Worm (Caenorhabditis elegans): ENCODE results near the gene W07A12.8.
A peak's percentile ranks its signal among the peaks of the same experiment; 100 is the strongest.

Gene W07A12.8

DNA sequence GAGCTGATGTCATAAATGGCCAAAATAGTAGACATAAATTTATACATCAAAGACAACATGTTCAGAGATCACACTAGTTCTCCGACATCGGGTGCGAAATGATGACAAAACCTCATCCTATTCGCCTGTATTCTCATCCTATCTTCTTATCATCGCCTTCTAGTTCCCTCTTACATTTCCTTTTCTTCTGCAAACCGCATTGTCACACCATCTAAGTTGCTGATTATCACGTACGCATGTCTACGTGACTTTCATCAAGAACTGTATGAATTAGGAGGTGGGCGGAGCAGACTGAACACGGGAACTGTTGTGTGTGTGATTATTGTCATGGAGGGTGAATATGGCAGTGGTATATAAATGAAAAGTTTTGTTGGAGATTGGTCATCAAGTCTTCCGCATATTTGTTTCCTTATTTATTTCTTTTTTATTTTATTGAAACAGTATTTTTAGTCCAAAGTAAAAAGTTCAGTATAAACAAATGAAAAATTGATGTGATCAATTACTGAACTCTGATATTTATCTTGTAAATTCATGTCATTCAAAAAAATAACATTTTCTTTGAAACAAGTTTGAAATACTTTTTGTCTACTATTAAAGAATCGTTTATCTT is 5.3 kb downstream of the W07A12.8 start:
- TF ChIP-seq drap-1 (GFP tag; optimal IDR thresholded peaks at IDR 0.05) (no peak), flh-1 (GFP tag; optimal IDR thresholded peaks at IDR 0.05) (no peak), elt-3 (tag; optimal IDR thresholded peaks at IDR 0.05) (peak; percentile 71)

DNA sequence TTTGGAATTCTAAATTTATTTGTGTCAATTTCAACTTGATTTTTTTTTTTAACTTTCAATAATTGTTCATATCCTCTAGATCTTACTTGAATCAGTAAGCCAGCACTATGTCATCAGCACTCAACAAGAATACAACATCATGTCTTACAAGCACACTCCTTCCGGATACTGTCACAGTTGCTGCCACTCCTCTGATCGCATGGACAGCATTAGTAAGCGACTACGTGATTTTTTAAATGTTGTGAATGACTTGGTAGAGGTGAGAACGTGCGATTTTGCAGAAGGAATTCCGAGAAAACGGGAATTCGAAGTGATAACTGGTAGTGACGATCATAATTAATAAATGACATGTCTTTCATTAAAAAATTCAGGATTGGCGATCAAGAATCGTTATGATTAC is 7.6 kb downstream of the W07A12.8 start, which contains the start of gene oac-54:
Gene oac-54 (plus strand): TSS at position 83 of the 400 bp plus-strand sequence.
- no peak for TF ChIP-seq snpc-4 (tag; optimal IDR thresholded peaks at IDR 0.05)
- no peak for TF ChIP-seq zip-8 (tag; optimal IDR thresholded peaks at IDR 0.05)
- no peak for TF ChIP-seq blmp-1 (tag; optimal IDR thresholded peaks at IDR 0.05)
- no peak for TF ChIP-seq lin-32 (GFP tag; optimal IDR thresholded peaks at IDR 0.05)
- no peak for TF ChIP-seq mls-2 (tag; optimal IDR thresholded peaks at IDR 0.05)
- TF ChIP-seq mab-5 (tag; optimal IDR thresholded peaks at IDR 0.05): no peak
- TF ChIP-seq nhr-28 (tag; optimal IDR thresholded peaks at IDR 0.05): no peak
- TF ChIP-seq sem-2 (GFP tag; optimal IDR thresholded peaks at IDR 0.05): no peak
- no peak for TF ChIP-seq ztf-11 (tag; optimal IDR thresholded peaks at IDR 0.05)
- no peak for TF ChIP-seq unc-120 (tag; optimal IDR thresholded peaks at IDR 0.05; ENCODE audit: poor library complexity, severe bottlenecking)
- TF ChIP-seq drap-1 (GFP tag; optimal IDR thresholded peaks at IDR 0.05): no peak

DNA sequence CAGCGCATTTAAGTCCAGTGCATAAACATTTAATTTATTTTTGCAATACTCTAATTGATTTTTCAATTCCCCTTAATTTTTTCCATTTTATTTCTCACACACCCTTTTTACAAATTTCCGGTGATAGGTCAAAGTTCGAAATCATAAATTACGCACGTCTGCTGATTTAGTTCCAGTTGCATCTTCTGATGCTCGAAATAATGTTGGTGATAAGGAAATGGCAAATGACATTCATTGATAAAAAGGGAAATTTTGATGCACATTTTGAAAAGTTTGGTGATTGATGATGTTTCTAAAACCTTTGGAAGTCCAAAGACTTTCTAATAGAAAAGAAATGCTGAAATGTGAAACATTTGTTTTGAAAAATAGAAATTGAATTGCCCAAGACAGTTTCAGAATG is 8.5 kb downstream of the W07A12.8 start:
- no peak for TF ChIP-seq elt-1 (tag; optimal IDR thresholded peaks at IDR 0.05; ENCODE audit: borderline replicate concordance, insufficient read depth)
- no peak for TF ChIP-seq tbx-8 (GFP tag; optimal IDR thresholded peaks at IDR 0.05)
- TF ChIP-seq ces-1 (GFP tag; optimal IDR thresholded peaks at IDR 0.05): no peak
- TF ChIP-seq snpc-4 (tag; optimal IDR thresholded peaks at IDR 0.05): no peak
- TF ChIP-seq ceh-83 (GFP tag; optimal IDR thresholded peaks at IDR 0.05): no peak
- no peak for TF ChIP-seq cnd-1 (tag; optimal IDR thresholded peaks at IDR 0.05)
- no peak for TF ChIP-seq mab-5 (tag; optimal IDR thresholded peaks at IDR 0.05)
- TF ChIP-seq ztf-11 (tag; optimal IDR thresholded peaks at IDR 0.05): no peak
- no peak for TF ChIP-seq blmp-1 (tag; optimal IDR thresholded peaks at IDR 0.05)
- TF ChIP-seq sem-2 (GFP tag; optimal IDR thresholded peaks at IDR 0.05): no peak
- no peak for TF ChIP-seq flh-1 (GFP tag; optimal IDR thresholded peaks at IDR 0.05)
- TF ChIP-seq ceh-39 (tag; optimal IDR thresholded peaks at IDR 0.05): no peak
- TF ChIP-seq hlh-1 (tag; optimal IDR thresholded peaks at IDR 0.05): no peak
- TF ChIP-seq nhr-237 (tag; optimal IDR thresholded peaks at IDR 0.05): no peak
- no peak for TF ChIP-seq unc-62 (GFP tag; optimal IDR thresholded peaks at IDR 0.05)
- TF ChIP-seq lin-32 (GFP tag; optimal IDR thresholded peaks at IDR 0.05): no peak
- TF ChIP-seq lsy-2 (tag; optimal IDR thresholded peaks at IDR 0.05): no peak
- no peak for TF ChIP-seq nhr-76 (tag; optimal IDR thresholded peaks at IDR 0.05)
- no peak for TF ChIP-seq nhr-12 (tag; optimal IDR thresholded peaks at IDR 0.05)
- no peak for TF ChIP-seq drap-1 (GFP tag; optimal IDR thresholded peaks at IDR 0.05)

DNA sequence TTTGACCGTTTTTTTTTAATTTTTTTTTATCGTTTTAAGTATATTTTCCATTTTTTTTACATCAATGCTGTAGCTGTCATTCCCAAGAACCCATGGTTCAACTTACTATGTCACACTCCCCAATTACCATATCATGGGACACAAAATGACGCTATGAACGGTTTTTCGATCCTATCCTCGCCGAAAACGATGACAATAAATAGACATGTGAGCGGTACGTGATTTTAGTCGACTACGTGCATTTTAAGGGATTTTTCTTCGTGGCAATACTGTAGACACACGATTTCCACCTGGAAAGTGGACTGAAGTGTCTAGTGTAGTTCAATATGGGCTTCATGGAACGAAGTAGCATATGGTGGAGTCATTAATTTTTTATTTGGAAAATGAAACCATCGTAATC is 9.3 kb downstream of the W07A12.8 start:
- TF ChIP-seq zip-8 (tag; optimal IDR thresholded peaks at IDR 0.05) (no peak), sem-2 (GFP tag; optimal IDR thresholded peaks at IDR 0.05) (no peak), ceh-43 (GFP tag; optimal IDR thresholded peaks at IDR 0.05) (no peak), nhr-28 (tag; optimal IDR thresholded peaks at IDR 0.05) (no peak), elt-1 (tag; optimal IDR thresholded peaks at IDR 0.05; ENCODE audit: borderline replicate concordance, insufficient read depth) (no peak), M03D4.4 (tag; optimal IDR thresholded peaks at IDR 0.05) (no peak), bed-3 (GFP tag; optimal IDR thresholded peaks at IDR 0.05) (no peak)

DNA sequence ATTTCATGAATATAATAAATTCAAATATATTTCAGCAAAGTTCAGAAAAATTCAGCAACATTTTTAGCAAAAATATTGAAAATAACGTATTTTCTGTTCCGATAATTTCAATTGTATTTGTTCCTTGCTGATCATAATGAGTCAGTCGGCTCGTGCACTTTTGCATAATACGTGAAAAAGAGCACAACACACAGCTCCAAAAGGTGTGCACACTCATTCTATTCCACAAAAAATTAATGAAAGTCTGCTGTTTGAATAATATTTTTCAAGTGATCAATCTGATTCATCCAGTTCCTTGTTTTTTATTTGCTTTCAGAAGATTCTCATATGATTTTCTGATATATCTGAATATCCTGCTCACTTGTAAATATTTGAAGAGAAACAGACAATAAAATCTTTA is 11.3 kb downstream of the W07A12.8 start:
- TF ChIP-seq lin-32 (GFP tag; optimal IDR thresholded peaks at IDR 0.05) (no peak), drap-1 (GFP tag; optimal IDR thresholded peaks at IDR 0.05) (no peak), ceh-83 (GFP tag; optimal IDR thresholded peaks at IDR 0.05) (no peak), tbx-8 (GFP tag; optimal IDR thresholded peaks at IDR 0.05) (no peak), nhr-28 (tag; optimal IDR thresholded peaks at IDR 0.05) (no peak), ceh-43 (GFP tag; optimal IDR thresholded peaks at IDR 0.05) (no peak), bed-3 (GFP tag; optimal IDR thresholded peaks at IDR 0.05) (no peak), snpc-4 (tag; optimal IDR thresholded peaks at IDR 0.05) (no peak)

DNA sequence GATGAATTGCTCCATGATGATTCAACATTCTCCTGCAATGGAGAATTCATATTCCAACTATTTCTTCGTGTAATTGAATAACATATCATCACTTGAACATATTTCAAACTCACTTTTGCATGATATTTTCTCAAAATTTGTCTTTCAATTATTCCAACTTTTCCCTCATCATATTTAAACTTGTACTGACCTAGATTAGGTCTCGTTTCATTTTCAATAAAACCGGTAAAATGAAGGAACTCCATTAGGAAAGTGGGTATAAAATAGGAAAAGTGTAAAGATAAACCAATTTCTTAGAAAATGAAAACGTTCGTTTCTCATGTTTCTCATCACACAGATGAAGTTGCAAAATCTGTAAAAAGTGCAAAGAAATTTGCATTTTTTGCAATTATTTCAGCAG is 13.4 kb downstream of the W07A12.8 start, which contains the start of gene col-78:
Gene col-78 (plus strand): TSS at position 301 of the 400 bp plus-strand sequence.
- TF ChIP-seq unc-120 (tag; optimal IDR thresholded peaks at IDR 0.05; ENCODE audit: poor library complexity, severe bottlenecking) (no peak), mab-5 (tag; optimal IDR thresholded peaks at IDR 0.05) (no peak), ztf-11 (tag; optimal IDR thresholded peaks at IDR 0.05) (no peak), sptf-1 (tag; optimal IDR thresholded peaks at IDR 0.05) (no peak), nhr-28 (tag; optimal IDR thresholded peaks at IDR 0.05) (no peak), ceh-83 (GFP tag; optimal IDR thresholded peaks at IDR 0.05) (no peak), drap-1 (GFP tag; optimal IDR thresholded peaks at IDR 0.05) (no peak), ham-2 (GFP tag; optimal IDR thresholded peaks at IDR 0.05) (no peak), bed-3 (GFP tag; optimal IDR thresholded peaks at IDR 0.05) (no peak), hlh-1 (tag; optimal IDR thresholded peaks at IDR 0.05) (no peak), nhr-76 (tag; optimal IDR thresholded peaks at IDR 0.05) (no peak), unc-39 (tag; optimal IDR thresholded peaks at IDR 0.05) (no peak), sem-2 (GFP tag; optimal IDR thresholded peaks at IDR 0.05) (no peak), M03D4.4 (tag; optimal IDR thresholded peaks at IDR 0.05) (no peak), elt-3 (tag; optimal IDR thresholded peaks at IDR 0.05) (no peak), lin-32 (GFP tag; optimal IDR thresholded peaks at IDR 0.05) (no peak)

Measured in whole organism, mixed stage, embryonic.